Worm (Caenorhabditis elegans): ENCODE measurements around the gene F44E2.9.

- TF ChIP-seq nhr-237 (tag; optimal IDR thresholded peaks at IDR 0.05) (no peak), nhr-23 (tag; optimal IDR thresholded peaks at IDR 0.05) (no peak), mdl-1 (tag; optimal IDR thresholded peaks at IDR 0.05) (no peak), tbx-2 (tag; optimal IDR thresholded peaks at IDR 0.05) (no peak), ceh-82 (tag; optimal IDR thresholded peaks at IDR 0.05) (no peak), skn-1 (tag; optimal IDR thresholded peaks at IDR 0.05) (no peak), ama-1 (optimal IDR thresholded peaks at IDR 0.05) (no peak), hmg-11 (tag; optimal IDR thresholded peaks at IDR 0.05) (no peak)
Measured at ce11 chrIII:8848372-8848771, 2.0 kb downstream of the F44E2.9 start, which contains the start of gene F44E2.7.

Data from whole organism, L3 larva.